Worm (Caenorhabditis elegans): Measurements from ENCODE around the gene fbxb-111.

fbxb-111 gene

DNA sequence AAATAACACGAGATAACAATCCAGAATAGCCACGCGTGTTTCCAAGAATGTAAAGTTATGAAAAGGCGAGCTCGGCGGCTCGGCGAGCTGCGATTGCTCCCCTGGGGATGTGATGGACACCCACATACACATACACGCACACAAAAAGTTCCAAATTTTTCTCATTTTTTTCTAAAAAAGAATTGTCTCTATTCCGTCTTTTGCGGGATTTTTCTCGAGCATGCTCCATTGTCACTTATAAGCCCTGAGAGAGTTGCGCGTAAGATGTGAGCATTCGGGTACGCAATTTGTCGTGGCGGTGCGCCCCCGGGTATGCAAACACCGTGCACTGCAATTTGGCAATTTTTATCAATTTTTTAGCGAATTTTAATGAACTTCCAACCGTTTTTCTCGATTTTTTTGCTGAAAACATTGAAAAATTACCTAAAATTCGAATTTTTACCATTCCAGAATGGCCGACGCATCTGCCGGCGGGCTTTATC, 12.3 kb upstream of the fbxb-111 start, which contains the start of the genes F08D12.12 and srpa-72:
TSS of gene F08D12.12 (minus strand) at position 51 of the 482 bp plus-strand sequence.
TSS of gene srpa-72 (plus strand) at position 451 of the 482 bp plus-strand sequence.
- TF ChIP-seq lin-15B (tag; optimal IDR thresholded peaks at IDR 0.05) (peak; percentile 47), fos-1 (tag; optimal IDR thresholded peaks at IDR 0.05) (no peak), mml-1 (tag; optimal IDR thresholded peaks at IDR 0.05) (no peak), nhr-76 (tag; optimal IDR thresholded peaks at IDR 0.05) (no peak), ceh-82 (tag; optimal IDR thresholded peaks at IDR 0.05) (no peak), ama-1 (optimal IDR thresholded peaks at IDR 0.05) (no peak), zag-1 (tag; optimal IDR thresholded peaks at IDR 0.05) (no peak), fkh-2 (tag; optimal IDR thresholded peaks at IDR 0.05) (no peak), nhr-237 (tag; optimal IDR thresholded peaks at IDR 0.05) (no peak), lin-39 (tag; optimal IDR thresholded peaks at IDR 0.05) (peak; percentile 63), ztf-4 (tag; optimal IDR thresholded peaks at IDR 0.05) (no peak), ceh-9 (tag; optimal IDR thresholded peaks at IDR 0.05) (no peak), R02D3.7 (tag; optimal IDR thresholded peaks at IDR 0.05) (no peak), pqm-1 (tag; optimal IDR thresholded peaks at IDR 0.05) (no peak), nhr-25 (tag; optimal IDR thresholded peaks at IDR 0.05) (no peak), nhr-12 (tag; optimal IDR thresholded peaks at IDR 0.05) (no peak), tbx-2 (tag; optimal IDR thresholded peaks at IDR 0.05) (no peak), nhr-77 (tag; optimal IDR thresholded peaks at IDR 0.05) (no peak), elt-2 (tag; optimal IDR thresholded peaks at IDR 0.05) (peak; percentile 21), elt-3 (tag; optimal IDR thresholded peaks at IDR 0.05) (no peak), daf-12 (tag; optimal IDR thresholded peaks at IDR 0.05) (no peak), sea-2 (GFP tag; optimal IDR thresholded peaks at IDR 0.05) (no peak), ztf-11 (tag; optimal IDR thresholded peaks at IDR 0.05) (no peak), elt-1 (tag; optimal IDR thresholded peaks at IDR 0.05) (no peak), unc-62 (GFP tag; optimal IDR thresholded peaks at IDR 0.05) (no peak), ZK546.5 (tag; optimal IDR thresholded peaks at IDR 0.05) (no peak), fkh-10 (GFP tag; optimal IDR thresholded peaks at IDR 0.05) (no peak), hmg-11 (tag; optimal IDR thresholded peaks at IDR 0.05) (peak; percentile 85), nhr-43 (tag; optimal IDR thresholded peaks at IDR 0.05; ENCODE audit: poor library complexity, severe bottlenecking) (no peak), mdl-1 (tag; optimal IDR thresholded peaks at IDR 0.05) (no peak), nhr-23 (tag; optimal IDR thresholded peaks at IDR 0.05) (no peak), snpc-4 (tag; optimal IDR thresholded peaks at IDR 0.05) (no peak), ceh-28 (tag; optimal IDR thresholded peaks at IDR 0.05) (no peak), ceh-16 (tag; optimal IDR thresholded peaks at IDR 0.05) (no peak)

DNA sequence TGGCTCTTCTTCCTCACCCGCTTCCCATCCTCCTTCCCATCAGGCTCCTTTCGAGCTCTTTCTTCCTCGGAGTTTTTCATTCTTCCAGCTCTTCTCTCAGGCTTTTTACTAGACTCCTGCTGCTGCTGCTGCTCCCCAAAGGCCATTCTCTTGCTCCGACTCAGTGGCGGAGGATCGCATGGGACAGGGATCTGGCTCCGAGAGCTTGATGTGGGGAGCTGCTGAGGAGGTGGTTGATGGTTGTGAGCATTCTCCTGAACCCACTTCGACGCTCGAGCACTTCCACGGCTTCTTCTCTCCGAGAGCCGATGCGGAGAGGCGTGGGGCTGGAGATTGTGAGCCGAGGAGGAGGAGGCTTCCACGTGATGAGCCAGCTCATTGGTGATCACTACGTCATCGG, 11.0 kb upstream of the fbxb-111 start:
- TF ChIP-seq pqm-1 (tag; optimal IDR thresholded peaks at IDR 0.05) = no peak
- no peak for TF ChIP-seq elt-1 (tag; optimal IDR thresholded peaks at IDR 0.05)
- TF ChIP-seq lsy-12 (tag; optimal IDR thresholded peaks at IDR 0.05) = no peak
- TF ChIP-seq egl-27 (tag; optimal IDR thresholded peaks at IDR 0.05) = no peak
- no peak for TF ChIP-seq ceh-82 (tag; optimal IDR thresholded peaks at IDR 0.05)
- TF ChIP-seq ama-1 (optimal IDR thresholded peaks at IDR 0.05) = no peak
- no peak for TF ChIP-seq elt-3 (tag; optimal IDR thresholded peaks at IDR 0.05)
- TF ChIP-seq jun-1 (tag; optimal IDR thresholded peaks at IDR 0.05) = no peak
- no peak for TF ChIP-seq skn-1 (tag; optimal IDR thresholded peaks at IDR 0.05)
- TF ChIP-seq pha-4 (tag; optimal IDR thresholded peaks at IDR 0.05) = no peak

DNA sequence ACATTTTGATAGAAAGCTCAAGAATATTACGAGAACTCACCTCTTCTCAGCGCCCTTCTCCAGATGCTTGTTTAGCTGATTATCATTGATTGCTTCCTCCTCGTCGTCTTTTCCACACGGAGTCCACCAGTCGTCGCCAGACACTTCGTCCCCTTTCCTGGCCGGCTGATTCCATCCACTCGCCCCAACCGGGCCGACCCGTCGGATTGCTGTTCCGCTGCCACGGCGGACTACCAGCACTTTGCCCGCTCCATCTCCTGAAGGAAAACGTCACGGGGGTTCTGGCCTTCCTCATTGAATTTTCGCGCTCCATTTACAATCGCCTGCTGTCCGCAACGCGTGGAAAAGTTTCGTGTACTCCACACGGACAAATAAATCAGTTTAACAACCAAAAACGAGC, 8.6 kb upstream of the fbxb-111 start:
- no peak for TF ChIP-seq nfya-1 (tag; optimal IDR thresholded peaks at IDR 0.05; ENCODE audit: insufficient read depth)
- TF ChIP-seq nhr-28 (tag; optimal IDR thresholded peaks at IDR 0.05) = no peak
- TF ChIP-seq pha-4 (tag; optimal IDR thresholded peaks at IDR 0.05) = no peak
- TF ChIP-seq nhr-11 (tag; optimal IDR thresholded peaks at IDR 0.05) = no peak
- no peak for TF ChIP-seq ZK546.5 (tag; optimal IDR thresholded peaks at IDR 0.05)
- TF ChIP-seq jun-1 (tag; optimal IDR thresholded peaks at IDR 0.05) = no peak
- TF ChIP-seq R02D3.7 (tag; optimal IDR thresholded peaks at IDR 0.05) = no peak
- no peak for TF ChIP-seq egl-27 (tag; optimal IDR thresholded peaks at IDR 0.05)
- no peak for TF ChIP-seq elt-2 (tag; optimal IDR thresholded peaks at IDR 0.05)
- TF ChIP-seq elt-1 (tag; optimal IDR thresholded peaks at IDR 0.05) = no peak
- TF ChIP-seq ztf-4 (tag; optimal IDR thresholded peaks at IDR 0.05) = no peak
- no peak for TF ChIP-seq elt-3 (tag; optimal IDR thresholded peaks at IDR 0.05)
- no peak for TF ChIP-seq nhr-43 (tag; optimal IDR thresholded peaks at IDR 0.05; ENCODE audit: poor library complexity, severe bottlenecking)
- TF ChIP-seq daf-12 (tag; optimal IDR thresholded peaks at IDR 0.05) = no peak

All from whole organism, L3 larva.